Fruit fly (Drosophila melanogaster) Kc167 (cell line): ENCODE measurements around the gene CG46467.

Source experiments
- Myc ChIP-seq: fragments of >200 bp; optimal IDR thresholded peaks from 2 replicates; lab custom pipeline; 2017; ENCODE audit warnings: missing external identifiers
- Sin3A ChIP-seq: fragments of >200 bp; optimal IDR thresholded peaks from 2 replicates; lab custom pipeline; 2018; ENCODE audit warnings: missing external identifiers
- insv ChIP-seq: fragments of >200 bp; optimal IDR thresholded peaks from 3 replicates; lab custom pipeline; 2018; ENCODE audit warnings: missing external identifiers
- psq ChIP-seq: fragments of >200 bp; optimal IDR thresholded peaks from 2 replicates; lab custom pipeline; 2017; ENCODE audit warnings: missing external identifiers
- ttk ChIP-seq: sonication (Bioruptor generic); optimal IDR thresholded peaks from 2 replicates; lab custom pipeline; 2017; ENCODE audit warnings: missing external identifiers

DNA sequence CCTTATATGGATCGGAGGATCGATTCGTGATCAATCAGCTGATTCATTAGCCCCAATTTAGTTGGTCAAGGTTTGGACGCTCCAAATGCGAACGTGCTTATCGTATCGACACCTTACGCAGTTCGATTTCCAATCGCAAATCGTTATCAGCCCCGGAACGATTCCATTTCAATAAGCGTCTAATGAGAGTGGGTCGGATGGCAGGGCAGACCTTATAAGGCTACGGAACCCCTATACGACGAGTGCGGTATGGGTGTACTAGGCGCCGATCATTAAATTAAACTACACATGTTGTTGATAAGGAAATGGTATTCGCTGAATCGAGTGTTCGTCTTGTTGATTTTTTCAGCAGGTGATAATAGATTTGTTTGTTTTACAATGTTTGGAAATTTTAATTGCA, 161.3 kb downstream of the CG46467 start:
- TF ChIP-seq insv (lab: Kevin White, UChicago), result no peak
- no peak for TF ChIP-seq Myc (lab: Kevin White, UChicago)
- TF ChIP-seq psq, result no peak
- no peak for TF ChIP-seq ttk (lab: Kevin White, UChicago)
- no peak for TF ChIP-seq Sin3A (lab: Kevin White, UChicago)
